Fruit fly (Drosophila melanogaster): ENCODE measurements around the gene LysX.

LysX gene

DNA sequence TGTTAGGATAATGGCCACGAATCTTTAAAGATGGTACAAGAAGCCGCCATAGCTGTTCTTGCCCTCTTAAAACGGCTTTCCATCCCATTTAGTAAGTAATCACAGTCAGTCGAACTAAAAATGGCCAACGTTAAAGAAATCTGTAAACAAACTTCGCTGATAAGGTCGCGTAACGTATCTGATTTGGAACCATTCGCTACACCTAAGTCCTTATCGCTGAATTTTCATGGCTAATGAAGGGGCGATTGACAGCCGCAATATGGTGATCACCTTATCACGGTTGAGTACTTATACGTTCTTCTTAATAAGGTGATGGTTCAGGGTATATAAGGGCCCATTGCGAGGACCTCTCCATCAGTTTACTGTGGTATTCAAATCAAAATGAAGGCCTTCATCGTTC is 17.5 kb upstream of the LysX start, which contains the start of gene LysE:
TSS of gene LysE (plus strand) at position 257 of the 400 bp plus-strand sequence.
- TF ChIP-seq Hr83 (GFP tag; optimal IDR thresholded peaks at IDR 0.05; ENCODE audit: poor library complexity, severe bottlenecking) (no peak), jim (GFP tag; optimal IDR thresholded peaks at IDR 0.05) (no peak), CG9705 (GFP tag; optimal IDR thresholded peaks at IDR 0.05) (no peak), Rel (GFP tag; optimal IDR thresholded peaks at IDR 0.05) (no peak), Rel (tag; optimal IDR thresholded peaks at IDR 0.05) (no peak), pan (optimal IDR thresholded peaks at IDR 0.05) (no peak), br (GFP tag; optimal IDR thresholded peaks at IDR 0.05) (no peak), brk (GFP tag; optimal IDR thresholded peaks at IDR 0.05) (no peak)

DNA sequence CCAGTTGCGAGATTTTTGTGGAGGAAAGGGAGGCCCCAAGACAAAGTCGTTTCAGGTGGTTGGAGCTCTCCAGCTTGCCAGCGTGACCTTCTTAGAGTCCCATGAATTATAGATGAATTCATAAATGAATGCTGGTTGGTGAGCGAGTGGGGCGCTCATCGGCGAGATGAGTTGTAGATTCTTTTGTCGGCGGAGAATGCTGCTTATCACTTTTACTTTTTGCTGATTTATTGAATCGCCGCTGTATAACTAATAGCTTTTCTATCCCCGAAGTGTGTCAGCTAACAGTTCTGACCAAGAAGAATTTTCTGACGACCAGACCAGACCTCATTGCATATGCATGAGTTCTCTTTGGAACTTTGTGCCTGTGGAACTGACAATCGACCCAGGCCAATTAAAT is 17.0 kb upstream of the LysX start:
- TF ChIP-seq N (GFP tag; optimal IDR thresholded peaks at IDR 0.05) (no peak), Dfd (GFP tag; optimal IDR thresholded peaks at IDR 0.05) (no peak), Sp1 (GFP tag; optimal IDR thresholded peaks at IDR 0.05) (no peak), rgr (GFP tag; optimal IDR thresholded peaks at IDR 0.05) (no peak)

DNA sequence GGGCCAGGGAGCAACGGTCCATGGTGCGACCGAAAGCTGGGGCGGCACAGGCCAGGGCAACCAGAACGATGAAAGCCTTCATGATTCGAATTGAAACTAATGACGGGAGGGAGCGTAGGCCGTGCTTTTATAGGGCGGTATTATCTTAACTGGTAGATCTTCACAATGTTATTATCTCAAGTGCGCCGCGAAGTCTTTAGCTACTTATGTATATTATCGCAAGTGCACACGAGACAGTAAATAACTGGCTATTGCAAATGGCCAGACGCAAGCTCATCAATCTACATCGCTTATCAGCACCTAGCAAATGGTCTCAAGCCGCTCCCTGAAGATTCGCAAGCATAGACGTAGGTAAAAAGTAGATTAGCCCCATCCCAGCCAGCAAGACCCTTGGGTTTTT is 16.0 kb upstream of the LysX start, which contains the start of gene LysD:
TSS of gene LysD (minus strand) at position 101 of the 400 bp plus-strand sequence.
- TF ChIP-seq fru (GFP tag; optimal IDR thresholded peaks at IDR 0.05): no peak
- no peak for TF ChIP-seq Dfd (GFP tag; optimal IDR thresholded peaks at IDR 0.05)
- no peak for TF ChIP-seq dsf (GFP tag; optimal IDR thresholded peaks at IDR 0.05; ENCODE audit: borderline replicate concordance)
- no peak for TF ChIP-seq woc (GFP tag; optimal IDR thresholded peaks at IDR 0.05)
- TF ChIP-seq Hr78 (GFP tag; optimal IDR thresholded peaks at IDR 0.05): no peak
- TF ChIP-seq br (GFP tag; optimal IDR thresholded peaks at IDR 0.05): no peak
- no peak for TF ChIP-seq lola (GFP tag; optimal IDR thresholded peaks at IDR 0.05)
- TF ChIP-seq Sp1 (GFP tag; optimal IDR thresholded peaks at IDR 0.05): no peak
- no peak for TF ChIP-seq h (GFP tag; optimal IDR thresholded peaks at IDR 0.05)
- no peak for TF ChIP-seq psq (GFP tag; optimal IDR thresholded peaks at IDR 0.05)
- no peak for TF ChIP-seq sv (GFP tag; optimal IDR thresholded peaks at IDR 0.05)
- TF ChIP-seq Myc (optimal IDR thresholded peaks at IDR 0.05): no peak
- TF ChIP-seq usp (GFP tag; optimal IDR thresholded peaks at IDR 0.05): no peak
- no peak for TF ChIP-seq CG32264 (GFP tag; optimal IDR thresholded peaks at IDR 0.05)
- TF ChIP-seq brk (GFP tag; optimal IDR thresholded peaks at IDR 0.05): no peak
- TF ChIP-seq N (GFP tag; optimal IDR thresholded peaks at IDR 0.05): no peak
- TF ChIP-seq Mio (GFP tag; optimal IDR thresholded peaks at IDR 0.05): no peak
- TF ChIP-seq foxo (GFP tag; optimal IDR thresholded peaks at IDR 0.05): no peak
- TF ChIP-seq Hnf4 (GFP tag; optimal IDR thresholded peaks at IDR 0.05): no peak

DNA sequence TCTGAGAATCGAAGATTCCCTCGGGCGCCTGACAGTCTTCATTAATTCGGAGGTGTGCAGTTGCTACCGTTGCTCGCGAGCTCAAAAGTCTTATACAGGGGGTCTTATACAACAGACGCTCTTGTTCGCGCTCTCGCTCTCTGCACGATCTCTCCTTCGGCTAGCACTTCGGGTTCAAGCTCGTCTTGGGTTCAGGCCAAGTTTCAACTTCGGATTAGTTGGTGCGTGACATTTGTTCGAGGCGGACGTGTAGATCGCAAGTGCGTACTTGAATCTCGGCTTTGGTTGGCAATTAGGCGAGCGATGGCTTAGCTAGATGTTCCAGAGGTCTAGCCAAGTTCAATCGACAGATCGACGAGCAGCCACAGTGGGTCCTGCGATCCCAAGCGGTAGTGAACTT is 13.1 kb upstream of the LysX start:
- no peak for TF ChIP-seq Abd-B (GFP tag; optimal IDR thresholded peaks at IDR 0.05)
- no peak for TF ChIP-seq pan (optimal IDR thresholded peaks at IDR 0.05)
- no peak for TF ChIP-seq usp (GFP tag; optimal IDR thresholded peaks at IDR 0.05)
- no peak for TF ChIP-seq tai (GFP tag; optimal IDR thresholded peaks at IDR 0.05)
- TF ChIP-seq dl (GFP tag; optimal IDR thresholded peaks at IDR 0.05; ENCODE audit: insufficient read depth in 1 of 2, partially characterized antibody in 2 of 2): peak in 1 of 2 experiments; percentile 1
- TF ChIP-seq Dif (GFP tag; optimal IDR thresholded peaks at IDR 0.05; ENCODE audit: partially characterized antibody): peak; percentile 36
- TF ChIP-seq Hr83 (GFP tag; optimal IDR thresholded peaks at IDR 0.05; ENCODE audit: poor library complexity, severe bottlenecking): no peak
- TF ChIP-seq Vsx2 (GFP tag; optimal IDR thresholded peaks at IDR 0.05; ENCODE audit: partially characterized antibody): no peak

DNA sequence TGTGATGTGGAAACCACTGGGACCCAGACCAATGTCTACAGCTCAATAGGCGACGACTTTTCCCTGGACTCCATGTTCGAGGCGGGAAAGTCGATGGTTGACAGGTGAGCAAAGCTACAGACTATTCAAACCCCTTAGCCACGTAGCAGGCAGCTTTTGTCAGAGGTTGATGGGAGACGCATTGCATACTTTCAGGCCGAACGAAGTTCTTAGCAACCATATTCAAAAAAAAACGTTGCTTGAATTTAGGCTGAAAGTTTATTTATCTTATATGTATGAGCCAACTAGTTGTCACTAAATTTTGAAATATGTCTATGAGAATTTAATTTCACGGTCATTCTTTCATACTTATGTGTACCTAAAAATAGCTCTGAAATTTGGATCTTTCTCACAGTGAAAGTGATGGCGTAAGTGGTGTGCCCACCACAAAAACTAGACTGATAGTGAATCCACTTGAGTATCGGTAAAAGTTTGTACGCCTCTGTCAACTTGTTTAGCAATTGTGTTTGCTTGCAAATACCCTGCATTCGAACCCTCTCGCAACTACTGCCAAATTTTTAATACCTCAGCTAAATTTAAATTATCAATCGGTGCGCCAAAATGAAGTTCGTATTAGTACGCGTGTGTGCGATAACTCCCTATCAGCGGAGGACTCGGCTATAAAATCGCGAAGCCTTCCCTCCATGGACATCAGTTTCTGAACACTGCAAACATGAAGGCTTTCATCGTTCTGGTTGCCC is 11.8 kb upstream of the LysX start, which contains the start of gene LysB:
TSS of gene LysB (plus strand) at position 690 of the 740 bp plus-strand sequence.
- TF ChIP-seq h (GFP tag; optimal IDR thresholded peaks at IDR 0.05): no peak
- no peak for TF ChIP-seq woc (GFP tag; optimal IDR thresholded peaks at IDR 0.05)
- peak; percentile 85 for TF ChIP-seq Myc (optimal IDR thresholded peaks at IDR 0.05)
- TF ChIP-seq Dif (GFP tag; optimal IDR thresholded peaks at IDR 0.05; ENCODE audit: partially characterized antibody): peak; percentile 96
- peak; percentile 64 to 80 for TF ChIP-seq dl (GFP tag; optimal IDR thresholded peaks at IDR 0.05; ENCODE audit: insufficient read depth in 1 of 2, partially characterized antibody in 2 of 2)
- peak; percentile 86 for TF ChIP-seq Vsx2 (GFP tag; optimal IDR thresholded peaks at IDR 0.05; ENCODE audit: partially characterized antibody)
- peak; percentile 11 for TF ChIP-seq N (GFP tag; optimal IDR thresholded peaks at IDR 0.05)
- no peak for TF ChIP-seq Rel (GFP tag; optimal IDR thresholded peaks at IDR 0.05)
- TF ChIP-seq Rel (tag; optimal IDR thresholded peaks at IDR 0.05): peak; percentile 18
